Fruit fly (Drosophila melanogaster): ENCODE measurements around the gene Gr33a.

DNA sequence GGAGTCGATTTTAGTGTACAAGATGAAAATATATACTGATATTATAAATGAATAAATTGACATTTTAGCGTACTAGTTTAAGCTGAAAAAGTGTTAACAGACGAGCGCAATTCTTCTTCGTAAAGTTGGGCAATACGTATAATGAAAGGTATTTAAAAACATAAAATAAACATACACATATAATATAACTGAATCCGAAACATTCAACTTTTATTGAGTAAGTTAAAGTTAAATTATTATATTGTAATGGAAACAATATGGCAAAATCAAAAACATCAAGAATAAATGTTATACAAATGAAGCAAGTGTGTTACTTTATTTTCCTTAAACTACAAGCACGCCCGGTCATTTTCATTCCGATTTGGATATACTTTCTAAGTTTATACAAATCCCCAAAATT, 32.4 kb downstream of the Gr33a start, which contains the start of gene CG17217:
- TF ChIP-seq CG8301 (tag; optimal IDR thresholded peaks at IDR 0.05) (no peak), rn (GFP tag; IDR thresholded peaks at IDR 0.05) (no peak), CG10348 (GFP tag; IDR thresholded peaks at IDR 0.05) (no peak), fd96Ca (GFP tag; IDR thresholded peaks at IDR 0.05) (no peak), EcR (GFP tag; optimal IDR thresholded peaks at IDR 0.05) (no peak), CG8159 (tag; optimal IDR thresholded peaks at IDR 0.05) (no peak), Pif1B (GFP tag; optimal IDR thresholded peaks at IDR 0.05) (no peak), CG14655 (GFP tag; optimal IDR thresholded peaks at IDR 0.05) (no peak), CG34367 (tag; optimal IDR thresholded peaks at IDR 0.05) (no peak), Pif1A (GFP tag; optimal IDR thresholded peaks at IDR 0.05) (no peak)

Data from whole organism, pupa.